Worm (Caenorhabditis elegans) whole organism, L4/young adult: Measurements from ENCODE around the gene sfxn-2.

Source experiments
- dao-5 ChIP-seq: sonication (generic microtip); optimal IDR thresholded peaks from 2 replicates; lab custom pipeline; 2016; ENCODE audit warnings: missing genotype, missing genetic modification characterization, moderate library complexity, missing compliant biosample characterization
- him-1 ChIP-seq: sonication (generic microtip); optimal IDR thresholded peaks from 2 replicates; lab custom pipeline; 2016; ENCODE audit warnings: missing genotype, missing genetic modification reagents, missing genetic modification characterization, missing compliant biosample characterization

DNA sequence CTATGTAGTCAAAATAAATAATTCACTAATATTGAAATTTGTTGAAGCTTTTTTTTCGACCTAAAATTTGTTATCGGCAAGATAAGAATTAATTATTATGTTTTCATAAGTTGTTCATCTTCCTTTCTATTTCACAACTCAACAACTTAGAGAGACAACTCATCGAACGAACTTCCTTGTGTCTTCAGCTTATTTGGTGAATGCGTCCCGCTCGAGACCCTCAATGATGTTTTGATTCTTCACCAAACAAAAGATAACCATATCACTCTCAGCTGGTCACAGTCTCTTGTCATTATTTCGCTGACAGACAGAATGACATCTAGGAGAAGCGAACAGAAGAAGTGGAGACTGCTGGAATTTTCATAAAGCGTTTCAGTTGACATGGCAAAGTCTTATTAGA, 26.6 kb upstream of the sfxn-2 start:
- TF ChIP-seq dao-5 (tag; lab: Kevin White, UChicago) (no peak), him-1 (tag; lab: Kevin White, UChicago) (no peak)
